Worm (Caenorhabditis elegans) whole organism, L4 larva: ENCODE data around the gene nmat-1.
A peak's percentile ranks its signal among the peaks of the same experiment; 100 is the strongest.

Experiments used
- D1046.2 ChIP-seq: fragments of 200-800 bp; sonication (Bioruptor generic); IDR thresholded peaks from 2 replicates; pipeline ENCODE4 v1.3.6; 2022; ENCODE audit warnings: missing genetic modification characterization, missing compliant biosample characterization
- F10B5.3 ChIP-seq: sonication (generic microtip); optimal IDR thresholded peaks from 2 replicates; lab custom pipeline; 2016; ENCODE audit warnings: mild to moderate bottlenecking, missing genetic modification characterization, missing compliant biosample characterization
- F26F4.8 ChIP-seq: fragments of 200-800 bp; sonication (Bioruptor generic); conservative IDR thresholded peaks from 2 replicates; pipeline ENCODE4 v1.3.6; 2022; ENCODE audit warnings: missing genetic modification characterization, missing compliant biosample characterization
- F49E8.2 ChIP-seq: sonication (generic microtip); optimal IDR thresholded peaks from 2 replicates; lab custom pipeline; 2016; ENCODE audit warnings: missing compliant biosample characterization, mild to moderate bottlenecking, missing genetic modification characterization, borderline replicate concordance
- R02D3.7 ChIP-seq: fragments of 150-350 bp; sonication (generic microtip); optimal IDR thresholded peaks from 3 replicates; lab custom pipeline; 2014; ENCODE audit warnings: missing biosample characterization, missing genetic modification characterization
- Y48G9A.11 ChIP-seq: fragments of 200-800 bp; sonication (Bioruptor generic); IDR thresholded peaks from 2 replicates; pipeline ENCODE4 v1.3.6; 2022; ENCODE audit warnings: missing genetic modification reagents, missing genetic modification characterization, missing compliant biosample characterization
- Y5F2A.4 ChIP-seq: fragments of 200-800 bp; sonication (Bioruptor generic); optimal IDR thresholded peaks from 2 replicates; lab custom pipeline; 2018; ENCODE audit warnings: mild to moderate bottlenecking, missing genetic modification characterization, missing compliant biosample characterization
- ZK546.5 ChIP-seq, 2 experiments: sonication (generic microtip); optimal IDR thresholded peaks; 2 replicates each; lab custom pipeline; 2017; ENCODE audit warnings: missing biosample characterization in 2 of 2, missing genetic modification characterization in 2 of 2
- ama-1 ChIP-seq: fragments of 150-350 bp; optimal IDR thresholded peaks from 2 replicates; lab custom pipeline; 2014; ENCODE audit warnings: inconsistent platforms, mixed read lengths
- arid-1 ChIP-seq: fragments of 200-800 bp; sonication (Bioruptor generic); conservative IDR thresholded peaks from 2 replicates; pipeline ENCODE4 v1.3.6; 2022; ENCODE audit warnings: missing genetic modification reagents, missing genetic modification characterization, missing compliant biosample characterization
- ceh-32 ChIP-seq: sonication (generic microtip); optimal IDR thresholded peaks from 2 replicates; lab custom pipeline; 2016; ENCODE audit warnings: mild to moderate bottlenecking, missing genetic modification characterization, missing compliant biosample characterization; ENCODE audit not compliant: poor library complexity
- ceh-82 ChIP-seq: sonication (generic microtip); optimal IDR thresholded peaks from 2 replicates; lab custom pipeline; 2017; ENCODE audit warnings: missing biosample characterization, missing genetic modification characterization
- daf-12 ChIP-seq: fragments of 150-350 bp; optimal IDR thresholded peaks from 2 replicates; lab custom pipeline; 2014; ENCODE audit warnings: missing biosample characterization, missing genetic modification reagents, missing genetic modification characterization
- daf-16 ChIP-seq, 3 experiments: sonication (generic microtip); optimal IDR thresholded peaks; 2 replicates each; lab custom pipeline; 2016 to 2017; ENCODE audit warnings: missing genetic modification characterization in 3 of 3, missing genetic modification reagents in 3 of 3, mild to moderate bottlenecking in 2 of 3, missing compliant biosample characterization in 2 of 3, missing biosample characterization in 1 of 3, moderate library complexity in 1 of 3
- daf-8 ChIP-seq: fragments of 200-800 bp; sonication (Bioruptor generic); IDR thresholded peaks from 2 replicates; pipeline ENCODE4 v1.3.6; 2022; ENCODE audit warnings: missing genetic modification characterization, missing compliant biosample characterization
- dmd-6 ChIP-seq: fragments of 200-800 bp; sonication (Bioruptor generic); IDR thresholded peaks from 2 replicates; pipeline ENCODE4 v1.3.6; 2022; ENCODE audit warnings: missing genetic modification reagents, missing genetic modification characterization, missing compliant biosample characterization
- dmd-9 ChIP-seq: fragments of 200-800 bp; sonication (Bioruptor generic); IDR thresholded peaks from 2 replicates; pipeline ENCODE4 v1.3.6; 2022; ENCODE audit warnings: missing genetic modification reagents, missing genetic modification characterization, missing compliant biosample characterization
- fkh-10 ChIP-seq: fragments of 150-350 bp; optimal IDR thresholded peaks from 2 replicates; lab custom pipeline; 2014; ENCODE audit warnings: missing biosample characterization, missing genetic modification reagents, missing genetic modification characterization
- hif-1 ChIP-seq, 2 experiments: sonication (generic microtip); optimal IDR thresholded peaks; 2 replicates each; lab custom pipeline; 2016 to 2017; ENCODE audit warnings: missing compliant biosample characterization in 2 of 2, missing genetic modification characterization in 2 of 2, missing genetic modification reagents in 2 of 2, missing genotype in 2 of 2, mild to moderate bottlenecking in 1 of 2
- hlh-11 ChIP-seq: fragments of 200-800 bp; sonication (Bioruptor generic); optimal IDR thresholded peaks from 2 replicates; lab custom pipeline; 2018; ENCODE audit warnings: mild to moderate bottlenecking, missing genetic modification characterization, missing compliant biosample characterization
- hlh-30 ChIP-seq: sonication (generic microtip); optimal IDR thresholded peaks from 2 replicates; lab custom pipeline; 2017; ENCODE audit warnings: antibody characterized with exemption, mild to moderate bottlenecking, missing genetic modification characterization, missing compliant biosample characterization; ENCODE audit not compliant: insufficient read depth
- lim-7 ChIP-seq: fragments of 200-800 bp; sonication (Bioruptor generic); IDR thresholded peaks from 2 replicates; pipeline ENCODE4 v1.3.6; 2022; ENCODE audit warnings: missing genetic modification characterization, missing compliant biosample characterization
- lin-1 ChIP-seq: fragments of 200-800 bp; sonication (Bioruptor generic); IDR thresholded peaks from 2 replicates; pipeline ENCODE4 v1.3.6; 2022; ENCODE audit warnings: missing genetic modification reagents, missing genetic modification characterization, missing compliant biosample characterization
- lin-29 ChIP-seq: fragments of 200-800 bp; sonication (Bioruptor generic); IDR thresholded peaks from 2 replicates; pipeline ENCODE4 v1.3.6; 2022; ENCODE audit warnings: missing genetic modification reagents, missing genetic modification characterization, missing compliant biosample characterization
- lsy-2 ChIP-seq, 2 experiments: fragments of 150-350 bp in 1 of 2; sonication (generic microtip) in 1 of 2; optimal IDR thresholded peaks; 2 replicates each; lab custom pipeline; 2014 to 2017; ENCODE audit warnings: missing biosample characterization in 2 of 2, missing genetic modification characterization in 2 of 2
- mdl-1 ChIP-seq, 2 experiments: fragments of 150-350 bp in 1 of 2; sonication (generic microtip) in 1 of 2; optimal IDR thresholded peaks; 2 replicates each; lab custom pipeline; 2014 to 2017; ENCODE audit warnings: missing biosample characterization in 2 of 2, missing genetic modification characterization in 2 of 2
- mep-1 ChIP-seq: fragments of 150-350 bp; sonication (generic microtip); optimal IDR thresholded peaks from 3 replicates; lab custom pipeline; 2014; ENCODE audit warnings: missing biosample characterization, missing genetic modification characterization
- mes-2 ChIP-seq: sonication (generic microtip); optimal IDR thresholded peaks from 2 replicates; lab custom pipeline; 2016; ENCODE audit warnings: missing genotype, mild to moderate bottlenecking, missing genetic modification characterization, missing compliant biosample characterization; ENCODE audit not compliant: poor library complexity, severe bottlenecking
- mxl-2 ChIP-seq: fragments of 200-800 bp; sonication (Bioruptor generic); conservative IDR thresholded peaks from 2 replicates; pipeline ENCODE4 v1.3.6; 2022; ENCODE audit warnings: missing genetic modification reagents, missing genetic modification characterization, missing compliant biosample characterization
- mxl-3 ChIP-seq: fragments of 200-800 bp; sonication (Bioruptor generic); optimal IDR thresholded peaks from 2 replicates; lab custom pipeline; 2018; ENCODE audit warnings: mild to moderate bottlenecking, missing genetic modification characterization, missing compliant biosample characterization
- nhr-10 ChIP-seq: fragments of 150-350 bp; optimal IDR thresholded peaks from 2 replicates; lab custom pipeline; 2014; ENCODE audit warnings: missing biosample characterization, missing genetic modification characterization
- nhr-11 ChIP-seq: fragments of 150-350 bp; optimal IDR thresholded peaks from 2 replicates; lab custom pipeline; 2014; ENCODE audit warnings: missing biosample characterization, missing genetic modification characterization
- nhr-111 ChIP-seq: fragments of 200-800 bp; sonication (Bioruptor generic); optimal IDR thresholded peaks from 2 replicates; lab custom pipeline; 2018; ENCODE audit warnings: mild to moderate bottlenecking, missing genetic modification characterization, missing compliant biosample characterization
- nhr-25 ChIP-seq: sonication (generic microtip); optimal IDR thresholded peaks from 2 replicates; lab custom pipeline; 2017; ENCODE audit warnings: missing genetic modification characterization, mild to moderate bottlenecking, missing compliant biosample characterization, antibody characterized with exemption, moderate library complexity, borderline replicate concordance; ENCODE audit not compliant: insufficient read depth
- nhr-48 ChIP-seq: sonication (generic microtip); optimal IDR thresholded peaks from 2 replicates; lab custom pipeline; 2016; ENCODE audit warnings: mild to moderate bottlenecking, missing genetic modification characterization, missing compliant biosample characterization
- nhr-76 ChIP-seq: fragments of 150-350 bp; optimal IDR thresholded peaks from 2 replicates; lab custom pipeline; 2014; ENCODE audit warnings: missing biosample characterization, missing genetic modification characterization
- php-3 ChIP-seq: fragments of 200-800 bp; sonication (Bioruptor generic); IDR thresholded peaks from 2 replicates; pipeline ENCODE4 v1.3.6; 2022; ENCODE audit warnings: missing genetic modification reagents, missing genetic modification characterization, missing compliant biosample characterization
- saeg-2 ChIP-seq: fragments of 200-800 bp; sonication (Bioruptor generic); IDR thresholded peaks from 2 replicates; pipeline ENCODE4 v1.3.6; 2022; ENCODE audit warnings: missing genetic modification reagents, missing genetic modification characterization, missing compliant biosample characterization
- sdz-12 ChIP-seq: fragments of 200-800 bp; sonication (Bioruptor generic); optimal IDR thresholded peaks from 2 replicates; lab custom pipeline; 2018; ENCODE audit warnings: mild to moderate bottlenecking, missing genetic modification characterization, missing compliant biosample characterization
- snpc-1.2 ChIP-seq: fragments of 200-800 bp; sonication (Bioruptor generic); IDR thresholded peaks from 2 replicates; pipeline ENCODE4 v1.3.6; 2022; ENCODE audit warnings: missing genetic modification reagents, missing genetic modification characterization, missing compliant biosample characterization
- snpc-4 ChIP-seq: fragments of 150-350 bp; optimal IDR thresholded peaks from 2 replicates; lab custom pipeline; 2014; ENCODE audit warnings: missing biosample characterization, missing genetic modification characterization
- tag-97 ChIP-seq: fragments of 200-800 bp; sonication (Bioruptor generic); IDR thresholded peaks from 2 replicates; pipeline ENCODE4 v1.3.6; 2022; ENCODE audit warnings: missing genetic modification characterization, missing compliant biosample characterization
- tra-1 ChIP-seq: fragments of 200-800 bp; sonication (Bioruptor generic); IDR thresholded peaks from 2 replicates; pipeline ENCODE4 v1.3.6; 2022; ENCODE audit warnings: missing genetic modification reagents, missing genetic modification characterization, missing compliant biosample characterization
- unc-130 ChIP-seq: sonication (generic microtip); optimal IDR thresholded peaks from 2 replicates; lab custom pipeline; 2016; ENCODE audit warnings: missing genetic modification reagents, missing genetic modification characterization, missing compliant biosample characterization
- zag-1 ChIP-seq: fragments of 150-350 bp; optimal IDR thresholded peaks from 2 replicates; lab custom pipeline; 2014; ENCODE audit warnings: missing biosample characterization, missing genetic modification characterization
- zfp-2 ChIP-seq: sonication (generic microtip); optimal IDR thresholded peaks from 2 replicates; lab custom pipeline; 2016; ENCODE audit warnings: mild to moderate bottlenecking, missing genetic modification characterization, missing compliant biosample characterization
- zfp-3 ChIP-seq: fragments of 200-800 bp; sonication (Bioruptor generic); conservative IDR thresholded peaks from 2 replicates; pipeline ENCODE4 v1.3.6; 2022; ENCODE audit warnings: missing genetic modification reagents, missing genetic modification characterization, missing compliant biosample characterization
- zip-2 ChIP-seq: fragments of 150-350 bp; optimal IDR thresholded peaks from 2 replicates; lab custom pipeline; 2014; ENCODE audit warnings: missing biosample characterization, missing genetic modification characterization
- ztf-11 ChIP-seq: fragments of 150-350 bp; optimal IDR thresholded peaks from 2 replicates; lab custom pipeline; 2014; ENCODE audit warnings: missing biosample characterization, missing genetic modification characterization
- ztf-7 ChIP-seq: fragments of 150-350 bp; optimal IDR thresholded peaks from 2 replicates; lab custom pipeline; 2014; ENCODE audit warnings: missing biosample characterization, missing genetic modification characterization

The nmat-1 gene

DNA sequence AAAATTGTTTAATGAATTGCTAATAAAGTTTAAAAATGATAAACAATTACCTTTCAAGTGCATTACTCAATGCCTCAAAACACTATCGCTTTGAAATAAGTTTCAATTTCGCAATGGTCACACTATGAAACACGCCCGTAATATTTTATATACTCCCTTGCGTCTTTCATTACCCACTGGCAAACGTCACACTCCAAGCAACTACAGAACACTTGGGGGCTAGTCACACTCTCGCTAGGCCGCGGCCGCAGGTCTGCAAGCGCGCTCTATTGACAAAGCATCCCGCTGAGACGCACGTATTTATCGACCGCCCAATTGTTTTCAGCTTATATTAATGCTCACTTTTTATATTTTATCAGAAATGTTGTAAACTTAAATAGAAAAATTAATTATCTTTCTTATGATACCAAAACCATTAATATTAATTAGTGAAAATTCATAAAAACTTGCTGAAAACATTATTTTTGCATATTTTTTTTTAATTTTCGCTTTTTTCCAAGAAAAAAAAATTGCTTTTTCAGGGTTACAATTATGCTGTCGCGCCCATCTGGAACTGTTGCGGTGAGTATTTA lies at the start of gene nmat-1, which contains the start of gene ucr-2.1 (continued):
- TF ChIP-seq nhr-111 (GFP tag; lab: Kevin White, UChicago) (no peak), lsy-2 (tag; optimal IDR thresholded peaks at IDR 0.05; lab: Kevin White, UChicago) (peak in 1 of 2 experiments; percentile 75), ztf-11 (tag; lab: Kevin White, UChicago) (no peak), D1046.2 (GFP tag; lab: Robert Waterston, UW) (no peak), unc-130 (no peak), ZK546.5 (tag; optimal IDR thresholded peaks at IDR 0.05; lab: Kevin White, UChicago) (no peak), mes-2 (tag; lab: Kevin White, UChicago) (peak; percentile 94), F26F4.8 (GFP tag; lab: Robert Waterston, UW) (no peak), hlh-30 (tag; lab: Kevin White, UChicago) (peak; percentile 94), arid-1 (GFP tag; lab: Robert Waterston, UW) (0 out of 2 replicates have a peak, but pooled peaks have one; percentile 22), php-3 (peak; percentile 62), mep-1 (tag; lab: Kevin White, UChicago) (peak; percentile 92), mxl-3 (GFP tag; lab: Kevin White, UChicago) (peak; percentile 89), snpc-1.2 (GFP tag; lab: Robert Waterston, UW) (no peak), ceh-32 (no peak), zfp-3 (GFP tag; lab: Robert Waterston, UW) (0 out of 2 replicates have a peak, but pooled peaks have one; percentile 35), snpc-4 (tag; lab: Kevin White, UChicago) (no peak), nhr-48 (tag; lab: Kevin White, UChicago) (peak; percentile 35), zfp-2 (tag; lab: Kevin White, UChicago) (no peak), nhr-25 (tag; lab: Kevin White, UChicago) (no peak), zip-2 (tag; lab: Kevin White, UChicago) (no peak), lim-7 (GFP tag; lab: Robert Waterston, UW) (no peak), dmd-6 (GFP tag; lab: Robert Waterston, UW) (peak; percentile 76), ztf-7 (tag; lab: Kevin White, UChicago) (peak; percentile 35), lin-1 (no peak), tag-97 (GFP tag; lab: Robert Waterston, UW) (no peak), daf-8 (GFP tag; lab: Robert Waterston, UW) (no peak), tra-1 (GFP tag; lab: Robert Waterston, UW) (no peak), dmd-9 (no peak), sdz-12 (no peak), zag-1 (tag; lab: Kevin White, UChicago) (peak; percentile 4), hif-1 (tag; optimal IDR thresholded peaks at IDR 0.05; lab: Kevin White, UChicago) (peak; percentile 37 to 94), hlh-11 (tag; lab: Kevin White, UChicago) (peak; percentile 88), saeg-2 (GFP tag; lab: Robert Waterston, UW) (no peak), nhr-76 (no peak), ceh-82 (tag; lab: Kevin White, UChicago) (no peak), Y5F2A.4 (GFP tag; lab: Kevin White, UChicago) (no peak), ama-1 (lab: Kevin White, UChicago) (no peak), nhr-11 (tag; lab: Kevin White, UChicago) (peak; percentile 55), F49E8.2 (no peak), daf-16 (GFP tag; optimal IDR thresholded peaks at IDR 0.05; lab: Kevin White, UChicago) (peak; percentile 56 to 57), daf-16 (tag; optimal IDR thresholded peaks at IDR 0.05; lab: Kevin White, UChicago) (peak; percentile 87), R02D3.7 (tag; lab: Kevin White, UChicago) (no peak), F10B5.3 (tag; lab: Kevin White, UChicago) (no peak), nhr-10 (tag; lab: Kevin White, UChicago) (no peak), Y48G9A.11 (GFP tag; lab: Robert Waterston, UW) (no peak), daf-12 (tag; lab: Kevin White, UChicago) (no peak), fkh-10 (GFP tag; lab: Kevin White, UChicago) (no peak), mdl-1 (tag; optimal IDR thresholded peaks at IDR 0.05; lab: Kevin White, UChicago) (peak in 1 of 2 experiments; percentile 73), mxl-2 (GFP tag; lab: Robert Waterston, UW) (no peak), lin-29 (GFP tag; lab: Robert Waterston, UW) (no peak)
